Fruit fly (Drosophila melanogaster) whole organism, embryonic: ENCODE data around the gene wapl.

Source experiments
- BEAF-32 ChIP-seq: fragments of 200-800 bp; sonication (Bioruptor generic); optimal IDR thresholded peaks from 3 replicates; lab custom pipeline; 2017; ENCODE audit warnings: missing biosample characterization, missing genetic modification characterization, mild to moderate bottlenecking, moderate library complexity, missing genetic modification reagents
- CG10959 ChIP-seq: fragments of 200-800 bp; sonication (Bioruptor generic); IDR thresholded peaks from 2 replicates; pipeline ENCODE4 v1.3.6; 2022; ENCODE audit warnings: missing biosample characterization, missing genetic modification characterization
- CG11504 ChIP-seq: fragments of 200-800 bp; sonication (Bioruptor generic); optimal IDR thresholded peaks from 3 replicates; lab custom pipeline; 2019; ENCODE audit warnings: missing biosample characterization, mild to moderate bottlenecking, missing genetic modification characterization, moderate library complexity
- CG12942 ChIP-seq: fragments of 200-800 bp; sonication (Bioruptor generic); optimal IDR thresholded peaks from 3 replicates; lab custom pipeline; 2016; ENCODE audit warnings: missing biosample characterization, missing genetic modification characterization
- CG15601 ChIP-seq: fragments of 200-800 bp; sonication (Bioruptor generic); optimal IDR thresholded peaks from 3 replicates; lab custom pipeline; 2019; ENCODE audit warnings: missing biosample characterization, mild to moderate bottlenecking, missing genetic modification characterization, moderate library complexity
- CG16815 ChIP-seq: fragments of 200-800 bp; sonication (Bioruptor generic); optimal IDR thresholded peaks from 3 replicates; lab custom pipeline; 2017; ENCODE audit warnings: missing biosample characterization, mild to moderate bottlenecking, missing genetic modification characterization
- CG17359 ChIP-seq: fragments of 200-800 bp; sonication (Bioruptor generic); optimal IDR thresholded peaks from 3 replicates; lab custom pipeline; 2018; ENCODE audit warnings: missing biosample characterization, mild to moderate bottlenecking, missing genetic modification characterization, moderate library complexity
- CG17568 ChIP-seq: fragments of 200-800 bp; sonication (Bioruptor generic); optimal IDR thresholded peaks from 2 replicates; lab custom pipeline; 2018; ENCODE audit warnings: missing biosample characterization, mild to moderate bottlenecking, missing genetic modification characterization, moderate library complexity
- CG2129 ChIP-seq: fragments of 200-800 bp; sonication (Bioruptor generic); IDR thresholded peaks from 2 replicates; pipeline ENCODE4 v1.3.6; 2022; ENCODE audit warnings: missing biosample characterization, missing genetic modification characterization; ENCODE audit not compliant: partially characterized antibody
- CG2678 ChIP-seq: fragments of 200-800 bp; sonication (Bioruptor generic); optimal IDR thresholded peaks from 3 replicates; lab custom pipeline; 2019; ENCODE audit warnings: missing biosample characterization, mild to moderate bottlenecking, missing genetic modification characterization, moderate library complexity
- CG5180 ChIP-seq: fragments of 200-800 bp; sonication (Bioruptor generic); optimal IDR thresholded peaks from 3 replicates; lab custom pipeline; 2017; ENCODE audit warnings: missing biosample characterization, missing genetic modification characterization, mild to moderate bottlenecking, moderate library complexity, missing genetic modification reagents
- CG5953 ChIP-seq: fragments of 200-800 bp; sonication (Bioruptor generic); IDR thresholded peaks from 2 replicates; pipeline ENCODE4 v1.3.6; 2022; ENCODE audit warnings: missing biosample characterization, missing genetic modification characterization
- CG6175 ChIP-seq: fragments of 200-800 bp; sonication (Bioruptor generic); IDR thresholded peaks from 3 replicates; pipeline ENCODE4 v1.3.6; 2022; ENCODE audit warnings: missing biosample characterization, missing genetic modification characterization
- CG7987 ChIP-seq: fragments of 200-800 bp; sonication (Bioruptor generic); optimal IDR thresholded peaks from 2 replicates; lab custom pipeline; 2018; ENCODE audit warnings: missing biosample characterization, mild to moderate bottlenecking, missing genetic modification characterization, moderate library complexity
- CG8089 ChIP-seq: fragments of 200-800 bp; sonication (Bioruptor generic); optimal IDR thresholded peaks from 3 replicates; lab custom pipeline; 2016; ENCODE audit warnings: missing biosample characterization, missing genetic modification characterization
- CG8765 ChIP-seq: fragments of 200-800 bp; sonication (Bioruptor generic); IDR thresholded peaks from 2 replicates; pipeline ENCODE4 v1.3.6; 2022; ENCODE audit warnings: missing biosample characterization, missing genetic modification characterization
- CG9609 ChIP-seq: fragments of 200-800 bp; sonication (Bioruptor generic); optimal IDR thresholded peaks from 3 replicates; lab custom pipeline; 2016; ENCODE audit warnings: missing biosample characterization, missing genetic modification characterization
- Camta ChIP-seq: fragments of 200-800 bp; sonication (Bioruptor generic); optimal IDR thresholded peaks from 2 replicates; lab custom pipeline; 2016; ENCODE audit warnings: missing biosample characterization, missing genetic modification characterization
- HLHmδ ChIP-seq: fragments of 200-800 bp; sonication (Bioruptor generic); optimal IDR thresholded peaks from 2 replicates; lab custom pipeline; 2018; ENCODE audit warnings: missing biosample characterization, mild to moderate bottlenecking, missing genetic modification characterization, moderate library complexity
- Jarid2 ChIP-seq: fragments of 200-800 bp; sonication (Bioruptor generic); optimal IDR thresholded peaks from 3 replicates; lab custom pipeline; 2017; ENCODE audit warnings: mild to moderate bottlenecking, missing biosample characterization, missing genetic modification reagents, missing genetic modification characterization
- Meics ChIP-seq: fragments of 200-800 bp; sonication (Bioruptor generic); optimal IDR thresholded peaks from 2 replicates; lab custom pipeline; 2017; ENCODE audit warnings: missing biosample characterization, mild to moderate bottlenecking, missing genetic modification characterization
- Myb ChIP-seq: fragments of 200-800 bp; sonication (Bioruptor generic); optimal IDR thresholded peaks from 2 replicates; lab custom pipeline; 2016; ENCODE audit warnings: missing biosample characterization, missing genetic modification characterization
- Pdp1 ChIP-seq, 2 experiments: fragments of 200-800 bp; sonication (Bioruptor generic); optimal IDR thresholded peaks; 3 replicates each; lab custom pipeline; 2016; ENCODE audit warnings: missing biosample characterization in 2 of 2, missing genetic modification characterization in 2 of 2, mild to moderate bottlenecking in 1 of 2, moderate library complexity in 1 of 2
- Sin3A ChIP-seq: fragments of >200 bp; optimal IDR thresholded peaks from 2 replicates; lab custom pipeline; 2018
- Sox102F ChIP-seq: fragments of 200-800 bp; sonication (Bioruptor generic); optimal IDR thresholded peaks from 2 replicates; lab custom pipeline; 2018; ENCODE audit warnings: missing biosample characterization, mild to moderate bottlenecking, missing genetic modification characterization, moderate library complexity
- Ssrp ChIP-seq: fragments of 200-800 bp; sonication (Bioruptor generic); optimal IDR thresholded peaks from 2 replicates; lab custom pipeline; 2018; ENCODE audit warnings: missing biosample characterization, mild to moderate bottlenecking, missing genetic modification characterization, moderate library complexity
- TFAM ChIP-seq: fragments of 200-800 bp; sonication (Bioruptor generic); optimal IDR thresholded peaks from 2 replicates; lab custom pipeline; 2017; ENCODE audit warnings: missing biosample characterization, missing genetic modification characterization, inconsistent platforms
- az2 ChIP-seq: fragments of 200-800 bp; sonication (Bioruptor generic); optimal IDR thresholded peaks from 3 replicates; lab custom pipeline; 2016; ENCODE audit warnings: missing biosample characterization, missing genetic modification characterization
- bcd ChIP-seq: fragments of 200-800 bp; sonication (Bioruptor generic); optimal IDR thresholded peaks from 2 replicates; lab custom pipeline; 2017; ENCODE audit warnings: missing biosample characterization, mild to moderate bottlenecking, missing genetic modification characterization
- bigmax ChIP-seq: fragments of 200-800 bp; sonication (Bioruptor generic); optimal IDR thresholded peaks from 2 replicates; lab custom pipeline; 2018; ENCODE audit warnings: missing biosample characterization, mild to moderate bottlenecking, missing genetic modification characterization
- corto ChIP-seq: fragments of 200-800 bp; sonication (Bioruptor generic); optimal IDR thresholded peaks from 2 replicates; lab custom pipeline; 2016; ENCODE audit warnings: missing biosample characterization, mild to moderate bottlenecking, missing genetic modification characterization, moderate library complexity
- croc ChIP-seq: fragments of 200-800 bp; sonication (Bioruptor generic); conservative IDR thresholded peaks from 3 replicates; pipeline ENCODE4 v1.3.6; 2022; ENCODE audit warnings: missing biosample characterization, missing genetic modification characterization
- cwo ChIP-seq: fragments of 200-800 bp; sonication (Bioruptor generic); optimal IDR thresholded peaks from 3 replicates; lab custom pipeline; 2017; ENCODE audit warnings: missing biosample characterization, missing genetic modification characterization, mild to moderate bottlenecking, moderate library complexity, missing genetic modification reagents
- dmrt99B ChIP-seq: fragments of 200-800 bp; sonication (Bioruptor generic); optimal IDR thresholded peaks from 2 replicates; lab custom pipeline; 2018; ENCODE audit warnings: missing biosample characterization, mild to moderate bottlenecking, missing genetic modification characterization, moderate library complexity
- esg ChIP-seq: fragments of 200-800 bp; sonication (Bioruptor generic); conservative IDR thresholded peaks from 2 replicates; pipeline ENCODE4 v1.3.6; 2022; ENCODE audit warnings: missing biosample characterization, missing genetic modification characterization
- gce ChIP-seq: fragments of 200-800 bp; sonication (Bioruptor generic); IDR thresholded peaks from 3 replicates; pipeline ENCODE4 v1.3.6; 2022; ENCODE audit warnings: missing biosample characterization, missing genetic modification characterization
- gfzf ChIP-seq: fragments of 200-800 bp; sonication (Bioruptor generic); optimal IDR thresholded peaks from 2 replicates; lab custom pipeline; 2016; ENCODE audit warnings: missing biosample characterization, mild to moderate bottlenecking, missing genetic modification characterization, moderate library complexity
- hb ChIP-seq: fragments of 200-800 bp; sonication (Bioruptor generic); IDR thresholded peaks from 3 replicates; pipeline ENCODE4 v1.3.6; 2022; ENCODE audit warnings: missing biosample characterization, missing genetic modification characterization; ENCODE audit not compliant: partially characterized antibody
- ind ChIP-seq: fragments of 200-800 bp; sonication (Bioruptor generic); optimal IDR thresholded peaks from 3 replicates; lab custom pipeline; 2016; ENCODE audit warnings: missing biosample characterization, missing genetic modification characterization
- odd ChIP-seq: fragments of 200-800 bp; sonication (Bioruptor generic); optimal IDR thresholded peaks from 2 replicates; lab custom pipeline; 2017; ENCODE audit warnings: missing biosample characterization, mild to moderate bottlenecking, missing genetic modification characterization
- otp ChIP-seq: fragments of 200-800 bp; sonication (Bioruptor generic); IDR thresholded peaks from 3 replicates; pipeline ENCODE4, ENCODE4 v1.3.6; 2022; ENCODE audit warnings: missing biosample characterization, missing genetic modification characterization
- phol ChIP-seq: fragments of 200-800 bp; sonication (Bioruptor generic); optimal IDR thresholded peaks from 3 replicates; lab custom pipeline; 2018; ENCODE audit warnings: missing biosample characterization, mild to moderate bottlenecking, missing genetic modification characterization, moderate library complexity
- slou ChIP-seq: fragments of 200-800 bp; sonication (Bioruptor generic); optimal IDR thresholded peaks from 3 replicates; lab custom pipeline; 2016; ENCODE audit warnings: missing biosample characterization, missing genetic modification characterization
- ssp ChIP-seq: fragments of 200-800 bp; sonication (Bioruptor generic); IDR thresholded peaks from 2 replicates; pipeline ENCODE4 v1.3.6; 2022; ENCODE audit warnings: missing biosample characterization, missing genetic modification characterization
- stwl ChIP-seq: fragments of 200-800 bp; sonication (Bioruptor generic); optimal IDR thresholded peaks from 3 replicates; lab custom pipeline; 2018; ENCODE audit warnings: missing biosample characterization, mild to moderate bottlenecking, missing genetic modification characterization, moderate library complexity
- tap ChIP-seq: fragments of 200-800 bp; optimal IDR thresholded peaks from 3 replicates; lab custom pipeline; 2019; ENCODE audit warnings: missing biosample characterization, mild to moderate bottlenecking, missing genetic modification characterization, moderate library complexity
- trem ChIP-seq: fragments of 200-800 bp; optimal IDR thresholded peaks from 3 replicates; lab custom pipeline; 2019; ENCODE audit warnings: missing biosample characterization, mild to moderate bottlenecking, missing genetic modification characterization, moderate library complexity
- wdn ChIP-seq: fragments of 200-800 bp; sonication (Bioruptor generic); IDR thresholded peaks from 2 replicates; pipeline ENCODE4 v1.3.6; 2022; ENCODE audit warnings: missing biosample characterization, missing genetic modification characterization
- yki ChIP-seq: fragments of >200 bp; optimal IDR thresholded peaks from 3 replicates; lab custom pipeline; 2018

wapl gene

dm6 chrX:2137587-2138341 lies 21.0 kb downstream of the wapl start (continued):
- TF ChIP-seq CG17359 (tag; lab: Kevin White, UChicago) (peak; percentile 99), CG11504 (tag; lab: Kevin White, UChicago) (peak; percentile 98), dmrt99B (tag; lab: Kevin White, UChicago) (peak; percentile 100), CG2129 (GFP tag; lab: Robert Waterston, UW) (no peak), gce (GFP tag; lab: Robert Waterston, UW) (peak; percentile 97), CG17568 (GFP tag; lab: Kevin White, UChicago) (peak; percentile 99), CG5180 (GFP tag; lab: Kevin White, UChicago) (peak; percentile 93), slou (GFP tag; lab: Kevin White, UChicago) (peak; percentile 98), cwo (GFP tag; lab: Kevin White, UChicago) (peak; percentile 98), ind (peak; percentile 99), CG6175 (GFP tag; lab: Robert Waterston, UW) (peak; percentile 96), BEAF-32 (peak; percentile 17), bigmax (GFP tag; lab: Kevin White, UChicago) (peak; percentile 79), croc (peak; percentile 99), CG8765 (GFP tag; lab: Robert Waterston, UW) (peak; percentile 98), Sox102F (GFP tag; lab: Kevin White, UChicago) (peak; percentile 99), CG12942 (GFP tag; lab: Kevin White, UChicago) (peak; percentile 97), otp (GFP tag; lab: Robert Waterston, UW) (peak; percentile 97), CG5953 (GFP tag; lab: Robert Waterston, UW) (peak; percentile 96), CG10959 (GFP tag; lab: Robert Waterston, UW) (peak; percentile 98), odd (GFP tag; lab: Kevin White, UChicago) (peak; percentile 99), Meics (GFP tag; lab: Kevin White, UChicago) (peak; percentile 99), wdn (GFP tag; lab: Robert Waterston, UW) (peak; percentile 98), HLHmδ (GFP tag; lab: Kevin White, UChicago) (no peak), CG8089 (peak; percentile 79), esg (GFP tag; lab: Robert Waterston, UW) (peak; percentile 99), CG16815 (GFP tag; lab: Kevin White, UChicago) (peak; percentile 99), CG15601 (peak; percentile 99), trem (peak; percentile 97), Sin3A (lab: Kevin White, UChicago) (no peak), hb (GFP tag; lab: Robert Waterston, UW) (peak; percentile 79), CG7987 (GFP tag; lab: Kevin White, UChicago) (peak; percentile 95), yki (no peak), Camta (GFP tag; lab: Kevin White, UChicago) (peak; percentile 96), CG9609 (GFP tag; lab: Kevin White, UChicago) (peak; percentile 91), CG2678 (peak; percentile 100), Jarid2 (GFP tag; lab: Kevin White, UChicago) (peak; percentile 91), tap (peak; percentile 99), Ssrp (peak; percentile 99), ssp (GFP tag; lab: Robert Waterston, UW) (peak; percentile 93), TFAM (GFP tag; lab: Kevin White, UChicago) (peak; percentile 96), gfzf (no peak), phol (peak; percentile 99), Pdp1 (GFP tag; optimal IDR thresholded peaks at IDR 0.05; lab: Kevin White, UChicago) (peak; percentile 89 to 97), stwl (peak; percentile 87), corto (peak; percentile 97), Myb (peak; percentile 32), bcd (GFP tag; lab: Kevin White, UChicago) (peak; percentile 99), az2 (GFP tag; lab: Kevin White, UChicago) (peak; percentile 98)
